Fruit fly (Drosophila melanogaster): ENCODE measurements around the gene CG34452.

CG34452 gene

dm6 chr3L:15699626-15700337, 12.1 kb upstream of the CG34452 start, which contains the start of gene comm2 (continued):
- TF ChIP-seq rib (GFP tag; IDR thresholded peaks at IDR 0.05) (no peak), sc (optimal IDR thresholded peaks at IDR 0.05) (no peak), sc (GFP tag; optimal IDR thresholded peaks at IDR 0.05) (no peak), insv (GFP tag; optimal IDR thresholded peaks at IDR 0.05) (no peak), nerfin-1 (tag; optimal IDR thresholded peaks at IDR 0.05) (no peak), ac (GFP tag; optimal IDR thresholded peaks at IDR 0.05) (no peak), danr (GFP tag; IDR thresholded peaks at IDR 0.05) (no peak), nau (GFP tag; optimal IDR thresholded peaks at IDR 0.05) (no peak), dan (GFP tag; IDR thresholded peaks at IDR 0.05) (no peak), Eip74EF (GFP tag; optimal IDR thresholded peaks at IDR 0.05) (no peak), HmgZ (tag; optimal IDR thresholded peaks at IDR 0.05) (no peak), NFAT (GFP tag; IDR thresholded peaks at IDR 0.05) (no peak), CG6765 (GFP tag; optimal IDR thresholded peaks at IDR 0.05) (no peak), gfzf (GFP tag; optimal IDR thresholded peaks at IDR 0.05) (no peak), CG4404 (GFP tag; IDR thresholded peaks at IDR 0.05) (no peak), lab (GFP tag; optimal IDR thresholded peaks at IDR 0.05) (no peak), tgo (GFP tag; IDR thresholded peaks at IDR 0.05) (no peak), CG4730 (GFP tag; IDR thresholded peaks at IDR 0.05) (no peak), CG12744 (GFP tag; optimal IDR thresholded peaks at IDR 0.05) (no peak), CG9876 (GFP tag; optimal IDR thresholded peaks at IDR 0.05) (no peak), repo (GFP tag; optimal IDR thresholded peaks at IDR 0.05) (no peak), tap (tag; optimal IDR thresholded peaks at IDR 0.05) (no peak), HLHmδ (GFP tag; optimal IDR thresholded peaks at IDR 0.05) (peak; percentile 73), CG32532 (GFP tag; IDR thresholded peaks at IDR 0.05) (no peak; the same call in 1 of the 2 replicates), CG12299 (tag; optimal IDR thresholded peaks at IDR 0.05) (no peak), CG10209 (GFP tag; optimal IDR thresholded peaks at IDR 0.05) (no peak), Atf3 (GFP tag; optimal IDR thresholded peaks at IDR 0.05) (no peak), hth (optimal IDR thresholded peaks at IDR 0.05) (no peak), Ets97D (GFP tag; optimal IDR thresholded peaks at IDR 0.05) (no peak), tna (GFP tag; IDR thresholded peaks at IDR 0.05; ENCODE audit: partially characterized antibody) (no peak; the same call in 1 of the 2 replicates), Spps (tag; optimal IDR thresholded peaks at IDR 0.05) (no peak), sob (GFP tag; IDR thresholded peaks at IDR 0.05) (peak; percentile 24; the same call in 1 of the 2 replicates), CG31441 (GFP tag; IDR thresholded peaks at IDR 0.05) (no peak), Nf-YA (GFP tag; IDR thresholded peaks at IDR 0.05) (no peak), Neu2 (GFP tag; optimal IDR thresholded peaks at IDR 0.05; ENCODE audit: borderline replicate concordance) (no peak), CG12769 (tag; optimal IDR thresholded peaks at IDR 0.05) (peak; percentile 94), CG2129 (GFP tag; IDR thresholded peaks at IDR 0.05; ENCODE audit: partially characterized antibody) (no peak), CG6254 (GFP tag; optimal IDR thresholded peaks at IDR 0.05) (no peak), TFAM (GFP tag; optimal IDR thresholded peaks at IDR 0.05) (no peak), mirr (GFP tag; optimal IDR thresholded peaks at IDR 0.05) (no peak), gce (GFP tag; IDR thresholded peaks at IDR 0.05) (no peak), mld (GFP tag; IDR thresholded peaks at IDR 0.05; ENCODE audit: partially characterized antibody) (no peak), maf-S (GFP tag; optimal IDR thresholded peaks at IDR 0.05) (no peak), Atf-2 (GFP tag; optimal IDR thresholded peaks at IDR 0.05) (no peak), NfI (GFP tag; optimal IDR thresholded peaks at IDR 0.05) (no peak), H2.0 (GFP tag; IDR thresholded peaks at IDR 0.05) (no peak), h (optimal IDR thresholded peaks at IDR 0.05) (no peak), dmrt11E (tag; optimal IDR thresholded peaks at IDR 0.05) (no peak), CG43689 (GFP tag; IDR thresholded peaks at IDR 0.05) (no peak), CG2678 (tag; optimal IDR thresholded peaks at IDR 0.05) (peak; percentile 8), CG6272 (GFP tag; IDR thresholded peaks at IDR 0.05) (no peak)
